Worm (Caenorhabditis elegans) whole organism, L4 larva: ENCODE results near the gene F13B12.1.

ENCODE experiments used
- F26F4.8 ChIP-seq: fragments of 200-800 bp; sonication (Bioruptor generic); conservative IDR thresholded peaks from 2 replicates; pipeline ENCODE4 v1.3.6; 2022; ENCODE audit warnings: missing genetic modification characterization, missing compliant biosample characterization
- daf-12 ChIP-seq: fragments of 150-350 bp; optimal IDR thresholded peaks from 2 replicates; lab custom pipeline; 2014; ENCODE audit warnings: missing biosample characterization, missing genetic modification reagents, missing genetic modification characterization
- daf-8 ChIP-seq: fragments of 200-800 bp; sonication (Bioruptor generic); IDR thresholded peaks from 2 replicates; pipeline ENCODE4 v1.3.6; 2022; ENCODE audit warnings: missing genetic modification characterization, missing compliant biosample characterization
- mdl-1 ChIP-seq, 2 experiments: fragments of 150-350 bp in 1 of 2; sonication (generic microtip) in 1 of 2; optimal IDR thresholded peaks; 2 replicates each; lab custom pipeline; 2014 to 2017; ENCODE audit warnings: missing biosample characterization in 2 of 2, missing genetic modification characterization in 2 of 2
- pha-4 ChIP-seq, 2 experiments: fragments of 150-350 bp in 1 of 2; fragments of 200-800 bp in 1 of 2; sonication (Bioruptor generic) in 1 of 2; IDR thresholded peaks in 1 of 2; optimal IDR thresholded peaks in 1 of 2; 2 replicates each; pipeline versions ENCODE4 v1.3.6 to Lab custom; 2014 to 2022; ENCODE audit warnings: missing genetic modification characterization in 2 of 2, missing genetic modification reagents in 2 of 2, missing biosample characterization in 1 of 2, missing compliant biosample characterization in 1 of 2
- sdz-12 ChIP-seq: fragments of 200-800 bp; sonication (Bioruptor generic); optimal IDR thresholded peaks from 2 replicates; lab custom pipeline; 2018; ENCODE audit warnings: mild to moderate bottlenecking, missing genetic modification characterization, missing compliant biosample characterization
- skn-1 ChIP-seq: fragments of 150-350 bp; optimal IDR thresholded peaks from 2 replicates; lab custom pipeline; 2014; ENCODE audit warnings: missing biosample characterization, missing genetic modification characterization
- snpc-1.2 ChIP-seq: fragments of 200-800 bp; sonication (Bioruptor generic); IDR thresholded peaks from 2 replicates; pipeline ENCODE4 v1.3.6; 2022; ENCODE audit warnings: missing genetic modification reagents, missing genetic modification characterization, missing compliant biosample characterization

ce11 chrIV:10391827-10392226 is 32.6 kb downstream of the F13B12.1 start, which contains the start of gene spe-26:
- no peak for TF ChIP-seq mdl-1 (tag; optimal IDR thresholded peaks at IDR 0.05; lab: Kevin White, UChicago)
- no peak for TF ChIP-seq sdz-12 (GFP tag; lab: Kevin White, UChicago)
- no peak for TF ChIP-seq skn-1 (tag; lab: Kevin White, UChicago)
- no peak for TF ChIP-seq pha-4 (GFP tag; IDR thresholded peaks at IDR 0.05; lab: Robert Waterston, UW)
- TF ChIP-seq pha-4 (tag; optimal IDR thresholded peaks at IDR 0.05; lab: Kevin White, UChicago) = no peak
- TF ChIP-seq snpc-1.2 (GFP tag; lab: Robert Waterston, UW) = no peak
- no peak for TF ChIP-seq daf-8 (GFP tag; lab: Robert Waterston, UW)
- no peak for TF ChIP-seq F26F4.8 (GFP tag; lab: Robert Waterston, UW)
- TF ChIP-seq daf-12 (tag; lab: Kevin White, UChicago) = no peak
